Worm (Caenorhabditis elegans) whole organism, midembryonic: ENCODE data around the gene C18E9.8.

Experiments used
- T22C8.4 ChIP-seq: fragments of 200-800 bp; sonication (Bioruptor generic); IDR thresholded peaks from 2 replicates; pipeline ENCODE4 v1.3.6; 2022; ENCODE audit warnings: missing genetic modification characterization, missing compliant biosample characterization
- cog-1 ChIP-seq: sonication (generic microtip); optimal IDR thresholded peaks from 2 replicates; lab custom pipeline; 2016; ENCODE audit warnings: missing genetic modification characterization, missing compliant biosample characterization
- flt-1 ChIP-seq: fragments of 200-800 bp; sonication (Bioruptor generic); IDR thresholded peaks from 2 replicates; pipeline ENCODE4 v1.3.6; 2022; ENCODE audit warnings: missing genetic modification characterization, missing compliant biosample characterization
- klf-2 ChIP-seq: fragments of 200-800 bp; sonication (Bioruptor generic); conservative IDR thresholded peaks from 2 replicates; pipeline ENCODE4 v1.3.6; 2022; ENCODE audit warnings: missing genetic modification reagents, missing genetic modification characterization, missing compliant biosample characterization
- med-1 ChIP-seq: sonication (generic microtip); optimal IDR thresholded peaks from 2 replicates; lab custom pipeline; 2017; ENCODE audit warnings: missing genetic modification characterization, mild to moderate bottlenecking, missing compliant biosample characterization, antibody characterized with exemption, missing genetic modification reagents; ENCODE audit not compliant: insufficient read depth
- ref-1 ChIP-seq: fragments of 200-800 bp; sonication (Bioruptor generic); conservative IDR thresholded peaks from 2 replicates; pipeline ENCODE4 v1.3.6; 2022; ENCODE audit warnings: missing genetic modification reagents, missing genetic modification characterization, missing compliant biosample characterization
- tab-1 ChIP-seq: fragments of 200-800 bp; sonication (Bioruptor generic); IDR thresholded peaks from 2 replicates; pipeline ENCODE4 v1.3.6; 2022; ENCODE audit warnings: missing genetic modification characterization, missing compliant biosample characterization
- ztf-23 ChIP-seq: fragments of 200-800 bp; sonication (Bioruptor generic); IDR thresholded peaks from 2 replicates; pipeline ENCODE4 v1.3.6; 2022; ENCODE audit warnings: missing genetic modification reagents, missing genetic modification characterization, missing compliant biosample characterization
- ztf-29 ChIP-seq: fragments of 200-800 bp; sonication (Bioruptor generic); IDR thresholded peaks from 2 replicates; pipeline ENCODE4 v1.3.6; 2022; ENCODE audit warnings: missing genetic modification reagents, missing genetic modification characterization, missing compliant biosample characterization

Gene C18E9.8

DNA sequence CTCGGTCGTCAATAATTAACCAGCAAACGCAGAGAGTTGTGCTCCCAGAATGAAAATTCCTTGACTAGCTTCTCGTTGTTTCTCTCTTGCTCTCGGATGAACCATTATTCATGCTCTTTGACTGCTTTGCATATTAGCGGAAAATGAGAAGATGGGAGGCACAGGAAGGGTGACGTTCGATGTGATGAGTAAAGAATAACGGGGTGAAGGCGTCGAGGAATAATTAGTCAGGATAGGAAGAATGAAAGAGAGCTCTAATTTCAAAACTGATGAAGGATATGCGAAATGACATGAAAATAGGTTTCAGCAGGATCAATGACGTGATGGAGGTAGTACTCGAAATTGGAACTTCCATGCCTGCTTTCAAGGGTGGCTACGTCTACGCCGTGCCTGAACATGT, 36.6 kb downstream of the C18E9.8 start:
- TF ChIP-seq flt-1 (GFP tag; lab: Robert Waterston, UW) (no peak), ref-1 (GFP tag; lab: Robert Waterston, UW) (no peak), klf-2 (GFP tag; lab: Robert Waterston, UW) (no peak), cog-1 (tag; lab: Kevin White, UChicago) (no peak), ztf-29 (no peak), T22C8.4 (GFP tag; lab: Robert Waterston, UW) (no peak), med-1 (GFP tag; lab: Kevin White, UChicago) (no peak), tab-1 (no peak), ztf-23 (GFP tag; lab: Robert Waterston, UW) (no peak)

DNA sequence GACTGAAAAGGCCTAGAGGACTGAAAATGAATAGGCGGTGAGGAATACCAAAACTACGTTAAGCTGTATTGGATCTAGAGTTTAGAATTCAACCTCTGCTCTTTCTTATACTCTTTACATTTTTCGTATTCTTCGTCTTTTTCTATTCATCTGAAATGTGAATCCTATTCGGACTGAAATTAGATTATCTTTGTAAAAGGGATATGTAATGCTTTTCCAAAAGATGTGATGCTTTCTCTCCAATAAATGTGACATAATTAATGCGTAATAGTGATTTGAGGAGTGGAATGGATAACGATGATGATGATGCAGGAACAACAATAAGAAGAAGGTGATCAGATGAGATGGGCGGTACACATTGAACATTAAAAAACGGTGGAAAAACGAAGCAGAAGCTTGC, 39.2 kb downstream of the C18E9.8 start:
- no peak for TF ChIP-seq ztf-23 (GFP tag; lab: Robert Waterston, UW)
- TF ChIP-seq flt-1 (GFP tag; lab: Robert Waterston, UW), result no peak
- no peak for TF ChIP-seq klf-2 (GFP tag; lab: Robert Waterston, UW)
- TF ChIP-seq cog-1 (tag; lab: Kevin White, UChicago), result no peak
- no peak for TF ChIP-seq tab-1
- no peak for TF ChIP-seq T22C8.4 (GFP tag; lab: Robert Waterston, UW)
- no peak for TF ChIP-seq med-1 (GFP tag; lab: Kevin White, UChicago)
- TF ChIP-seq ref-1 (GFP tag; lab: Robert Waterston, UW), result no peak
- TF ChIP-seq ztf-29, result no peak

- TF ChIP-seq tab-1 (no peak), T22C8.4 (GFP tag; lab: Robert Waterston, UW) (no peak), ztf-23 (GFP tag; lab: Robert Waterston, UW) (no peak), ztf-29 (no peak), cog-1 (tag; lab: Kevin White, UChicago) (no peak), flt-1 (GFP tag; lab: Robert Waterston, UW) (no peak), med-1 (GFP tag; lab: Kevin White, UChicago) (no peak), ref-1 (GFP tag; lab: Robert Waterston, UW) (no peak), klf-2 (GFP tag; lab: Robert Waterston, UW) (no peak)
Observed at ce11 chrII:8947391-8947790, 40.5 kb downstream of the C18E9.8 start, which contains the start of gene cutl-15. TSS of gene cutl-15 (minus strand) at chrII:8947688.

ce11 chrII:8945167-8945566, 42.7 kb downstream of the C18E9.8 start:
- TF ChIP-seq tab-1 (no peak), flt-1 (GFP tag; lab: Robert Waterston, UW) (no peak), ztf-23 (GFP tag; lab: Robert Waterston, UW) (no peak), T22C8.4 (GFP tag; lab: Robert Waterston, UW) (no peak), ztf-29 (no peak), ref-1 (GFP tag; lab: Robert Waterston, UW) (no peak), med-1 (GFP tag; lab: Kevin White, UChicago) (no peak), klf-2 (GFP tag; lab: Robert Waterston, UW) (no peak), cog-1 (tag; lab: Kevin White, UChicago) (no peak)

DNA sequence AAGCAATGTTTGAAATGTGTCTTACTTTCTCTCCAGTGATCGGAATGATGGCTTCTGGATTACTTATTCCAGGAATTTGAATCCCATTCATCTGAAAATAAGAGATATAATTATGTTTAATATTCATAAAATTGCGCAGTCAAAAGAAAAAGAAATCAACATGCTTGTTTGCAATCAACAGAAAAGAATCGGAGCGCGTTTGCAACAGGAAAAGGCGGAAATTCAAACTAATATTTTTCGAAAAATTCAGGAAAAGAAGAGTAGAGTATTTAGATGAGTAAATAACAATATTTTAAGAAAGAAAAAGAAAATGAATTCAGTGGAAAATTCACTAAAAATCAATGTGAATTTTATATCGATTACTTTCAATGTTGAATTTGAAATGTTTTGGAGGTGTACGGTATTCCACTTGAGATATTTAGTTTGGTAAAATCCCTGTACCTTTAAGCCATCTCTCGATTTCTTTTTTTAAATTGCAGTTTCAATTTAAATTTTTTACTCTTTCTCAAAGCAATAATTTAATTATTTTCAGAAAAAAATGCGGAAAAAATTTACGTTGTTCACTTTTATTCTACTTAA, 47.4 kb downstream of the C18E9.8 start, which contains the start of the genes set-17 and T21B10.4:
set-17 (minus strand) TSS at position 127 of the 579 bp plus-strand sequence.
T21B10.4 (plus strand) TSS at position 533 of the 579 bp plus-strand sequence.
- no peak for TF ChIP-seq ztf-23 (GFP tag; lab: Robert Waterston, UW)
- no peak for TF ChIP-seq tab-1
- no peak for TF ChIP-seq ref-1 (GFP tag; lab: Robert Waterston, UW)
- TF ChIP-seq med-1 (GFP tag; lab: Kevin White, UChicago), result no peak
- no peak for TF ChIP-seq T22C8.4 (GFP tag; lab: Robert Waterston, UW)
- no peak for TF ChIP-seq ztf-29
- TF ChIP-seq klf-2 (GFP tag; lab: Robert Waterston, UW), result no peak
- no peak for TF ChIP-seq cog-1 (tag; lab: Kevin White, UChicago)
- no peak for TF ChIP-seq flt-1 (GFP tag; lab: Robert Waterston, UW)

DNA sequence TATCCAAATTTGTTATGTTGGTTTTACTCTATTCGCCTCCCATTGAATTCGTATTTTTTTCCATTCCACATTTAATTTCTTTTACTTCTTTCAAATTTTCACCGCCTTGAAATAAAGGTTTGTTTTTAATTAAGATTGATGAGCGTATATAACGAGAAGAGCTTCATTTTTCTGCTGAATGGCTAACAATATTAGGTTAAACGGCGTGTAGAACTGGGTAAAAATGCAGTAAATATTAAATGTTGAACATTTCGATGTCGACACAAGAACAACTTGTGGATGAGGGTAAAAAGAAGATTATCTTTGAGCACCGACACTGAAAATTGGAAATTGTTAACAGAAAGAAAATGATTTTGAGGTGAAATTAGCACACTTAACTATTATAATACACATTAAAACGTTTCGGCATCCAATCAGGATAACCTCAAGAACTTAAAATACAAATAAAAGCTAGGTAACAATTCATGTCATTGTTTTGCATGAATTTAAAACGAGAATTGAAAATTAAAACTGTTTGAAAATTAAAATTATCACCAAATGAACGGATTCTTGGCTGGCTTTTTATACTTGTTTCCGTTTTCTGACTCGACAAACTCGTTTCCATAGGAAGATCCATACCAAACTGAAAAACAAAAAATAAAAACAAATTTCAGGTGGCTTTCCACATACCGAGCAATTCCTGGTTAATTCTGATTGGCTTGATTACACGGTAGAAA, 48.8 kb downstream of the C18E9.8 start:
- TF ChIP-seq ztf-23 (GFP tag; lab: Robert Waterston, UW) (no peak), ref-1 (GFP tag; lab: Robert Waterston, UW) (no peak)
